Worm (Caenorhabditis elegans): ENCODE results near the gene F25D1.5.

F25D1.5 gene

ce11 chrV:10578938-10579337 lies 32.4 kb upstream of the F25D1.5 start, which contains the start of the genes erh-1 and lpd-9 (continued):
- no peak for TF ChIP-seq gei-8 (GFP tag; optimal IDR thresholded peaks at IDR 0.05)
- TF ChIP-seq Y48G9A.11 (GFP tag; IDR thresholded peaks at IDR 0.05) = no peak
- TF ChIP-seq unc-39 (tag; optimal IDR thresholded peaks at IDR 0.05) = no peak
- no peak for TF ChIP-seq mxl-2 (GFP tag; conservative IDR thresholded peaks at IDR 0.05)
- TF ChIP-seq ceh-32 (tag; optimal IDR thresholded peaks at IDR 0.05; ENCODE audit: poor library complexity) = no peak
- no peak for TF ChIP-seq D1046.2 (GFP tag; IDR thresholded peaks at IDR 0.05)
- TF ChIP-seq ztf-7 (tag; optimal IDR thresholded peaks at IDR 0.05) = peak; percentile 38
- no peak for TF ChIP-seq set-16 (GFP tag; IDR thresholded peaks at IDR 0.05)
- TF ChIP-seq Y5F2A.4 (GFP tag; optimal IDR thresholded peaks at IDR 0.05) = no peak
- no peak for TF ChIP-seq sdz-12 (GFP tag; optimal IDR thresholded peaks at IDR 0.05)
- no peak for TF ChIP-seq Y105C5A.15 (GFP tag; IDR thresholded peaks at IDR 0.05)
- TF ChIP-seq fos-1 (tag; optimal IDR thresholded peaks at IDR 0.05) = no peak
- TF ChIP-seq skn-1 (tag; optimal IDR thresholded peaks at IDR 0.05) = no peak
- no peak for TF ChIP-seq aha-1 (tag)
- TF ChIP-seq fkh-10 (GFP tag; optimal IDR thresholded peaks at IDR 0.05) = no peak
- peak; percentile 42; the same call in 1 of the 2 replicates for TF ChIP-seq tra-1 (GFP tag; IDR thresholded peaks at IDR 0.05)
- no peak for TF ChIP-seq aly-2 (tag; optimal IDR thresholded peaks at IDR 0.05)
- no peak for TF ChIP-seq ceh-62 (tag; optimal IDR thresholded peaks at IDR 0.05)
- no peak for TF ChIP-seq nhr-237 (tag; optimal IDR thresholded peaks at IDR 0.05)
- peak; percentile 76; the same call in 1 of the 2 replicates for TF ChIP-seq hmg-1.1 (GFP tag; IDR thresholded peaks at IDR 0.05)
- no peak for TF ChIP-seq vab-7 (GFP tag; IDR thresholded peaks at IDR 0.05)
- TF ChIP-seq egl-27 (tag; optimal IDR thresholded peaks at IDR 0.05) = no peak
- TF ChIP-seq mdl-1 (tag; optimal IDR thresholded peaks at IDR 0.05) = peak in 1 of 2 experiments; percentile 32
- TF ChIP-seq dmd-8 (GFP tag; IDR thresholded peaks at IDR 0.05) = no peak
- TF ChIP-seq lin-39 (tag; optimal IDR thresholded peaks at IDR 0.05) = no peak
- TF ChIP-seq nhr-77 (tag; optimal IDR thresholded peaks at IDR 0.05) = peak; percentile 46
- TF ChIP-seq mep-1 (tag; optimal IDR thresholded peaks at IDR 0.05) = peak; percentile 80
- peak; percentile 20 for TF ChIP-seq zfp-2 (tag; optimal IDR thresholded peaks at IDR 0.05)
- TF ChIP-seq nhr-6 (tag; optimal IDR thresholded peaks at IDR 0.05) = no peak
- TF ChIP-seq nhr-41 (GFP tag; IDR thresholded peaks at IDR 0.05) = no peak
- no peak for TF ChIP-seq nhr-25 (tag; optimal IDR thresholded peaks at IDR 0.05; ENCODE audit: borderline replicate concordance, insufficient read depth)
- peak; percentile 82; the same call in 1 of the 2 replicates for TF ChIP-seq T26A8.4 (GFP tag; IDR thresholded peaks at IDR 0.05)
- TF ChIP-seq ceh-20 (GFP tag; IDR thresholded peaks at IDR 0.05) = peak; percentile 78
- no peak for TF ChIP-seq nhr-111 (GFP tag; optimal IDR thresholded peaks at IDR 0.05)
- TF ChIP-seq attf-4 (tag; optimal IDR thresholded peaks at IDR 0.05) = no peak
- no peak for TF ChIP-seq lim-7 (GFP tag; IDR thresholded peaks at IDR 0.05)
- TF ChIP-seq rbr-2 (tag; optimal IDR thresholded peaks at IDR 0.05) = peak; percentile 77
- peak; percentile 84 for TF ChIP-seq lin-38 (GFP tag; IDR thresholded peaks at IDR 0.05)
- TF ChIP-seq zip-2 (tag; optimal IDR thresholded peaks at IDR 0.05) = no peak
- TF ChIP-seq tag-97 (GFP tag; IDR thresholded peaks at IDR 0.05) = no peak
- no peak for TF ChIP-seq unc-62 (GFP tag; optimal IDR thresholded peaks at IDR 0.05 in 1 of 2)
- TF ChIP-seq unc-62 (tag; optimal IDR thresholded peaks at IDR 0.05) = no peak
- TF ChIP-seq pha-4 (GFP tag; IDR thresholded peaks at IDR 0.05) = peak; percentile 62; the same call in 1 of the 2 replicates
- peak; percentile 82 for TF ChIP-seq pha-4 (tag; optimal IDR thresholded peaks at IDR 0.05)
- TF ChIP-seq snpc-4 (tag; optimal IDR thresholded peaks at IDR 0.05) = no peak
- TF ChIP-seq ceh-28 (tag; optimal IDR thresholded peaks at IDR 0.05) = no peak
- no peak for TF ChIP-seq daf-8 (GFP tag; IDR thresholded peaks at IDR 0.05)
- TF ChIP-seq lin-29 (GFP tag; IDR thresholded peaks at IDR 0.05) = no peak
- peak in 1 of 2 experiments; percentile 43 for TF ChIP-seq daf-16 (GFP tag; optimal IDR thresholded peaks at IDR 0.05)
- peak; percentile 58 for TF ChIP-seq daf-16 (tag; optimal IDR thresholded peaks at IDR 0.05)
- peak; percentile 7 for TF ChIP-seq nhr-28 (tag; optimal IDR thresholded peaks at IDR 0.05)
- TF ChIP-seq dpl-1 (GFP tag; optimal IDR thresholded peaks at IDR 0.05) = peak; percentile 80
- TF ChIP-seq nhr-11 (tag; optimal IDR thresholded peaks at IDR 0.05) = peak; percentile 13
- TF ChIP-seq lin-13 (GFP tag; optimal IDR thresholded peaks at IDR 0.05) = no peak

Data from whole organism, L4 larva.